Worm (Caenorhabditis elegans) whole organism, L3 larva: ENCODE results near the gene vit-6.

Source experiments
- R02D3.7 ChIP-seq: fragments of 150-350 bp; optimal IDR thresholded peaks from 2 replicates; lab custom pipeline; 2014; ENCODE audit warnings: missing biosample characterization, missing genetic modification characterization
- aly-2 ChIP-seq: fragments of 150-350 bp; optimal IDR thresholded peaks from 2 replicates; lab custom pipeline; 2014; ENCODE audit warnings: missing biosample characterization, missing genetic modification characterization
- ama-1 ChIP-seq: fragments of 150-350 bp; optimal IDR thresholded peaks from 2 replicates; lab custom pipeline; 2018
- ceh-16 ChIP-seq: sonication (generic microtip); optimal IDR thresholded peaks from 2 replicates; lab custom pipeline; 2017; ENCODE audit warnings: missing biosample characterization, missing genetic modification characterization
- egl-27 ChIP-seq: sonication (generic microtip); optimal IDR thresholded peaks from 4 replicates; lab custom pipeline; 2017; ENCODE audit warnings: missing biosample characterization, missing genetic modification reagents, missing genetic modification characterization
- egl-5 ChIP-seq: fragments of 150-350 bp; optimal IDR thresholded peaks from 2 replicates; lab custom pipeline; 2017; ENCODE audit warnings: missing biosample characterization, missing genetic modification reagents, missing genetic modification characterization, inconsistent platforms
- elt-1 ChIP-seq: fragments of 150-350 bp; optimal IDR thresholded peaks from 2 replicates; lab custom pipeline; 2014; ENCODE audit warnings: missing biosample characterization, missing genetic modification characterization
- elt-2 ChIP-seq: sonication (generic microtip); optimal IDR thresholded peaks from 2 replicates; lab custom pipeline; 2016; ENCODE audit warnings: missing genetic modification reagents, mild to moderate bottlenecking, missing genetic modification characterization, missing compliant biosample characterization
- elt-3 ChIP-seq, 3 experiments: fragments of 150-350 bp in 1 of 3; sonication (generic microtip) in 2 of 3; optimal IDR thresholded peaks; 2 replicates in 2 of 3; 4 replicates in 1 of 3; lab custom pipeline; 2014 to 2017; ENCODE audit warnings: missing biosample characterization in 3 of 3, missing genetic modification characterization in 3 of 3
- eor-1 ChIP-seq, 2 experiments: fragments of 150-350 bp; optimal IDR thresholded peaks; 2 replicates each; lab custom pipeline; 2014 to 2018; ENCODE audit warnings: missing biosample characterization in 2 of 2, missing genetic modification characterization in 2 of 2
- fkh-10 ChIP-seq: sonication (generic microtip); optimal IDR thresholded peaks from 2 replicates; lab custom pipeline; 2017; ENCODE audit warnings: missing biosample characterization, missing genetic modification reagents, missing genetic modification characterization
- fkh-2 ChIP-seq: fragments of 150-350 bp; optimal IDR thresholded peaks from 2 replicates; lab custom pipeline; 2014; ENCODE audit warnings: missing biosample characterization, missing genetic modification reagents, missing genetic modification characterization
- fos-1 ChIP-seq: fragments of 150-350 bp; optimal IDR thresholded peaks from 2 replicates; lab custom pipeline; 2014; ENCODE audit warnings: missing biosample characterization, missing genetic modification characterization
- jun-1 ChIP-seq: fragments of 150-350 bp; optimal IDR thresholded peaks from 2 replicates; lab custom pipeline; 2014; ENCODE audit warnings: missing biosample characterization, missing genetic modification reagents, missing genetic modification characterization
- lin-15B ChIP-seq: fragments of 150-350 bp; optimal IDR thresholded peaks from 2 replicates; lab custom pipeline; 2014; ENCODE audit warnings: missing biosample characterization, missing genetic modification characterization
- lin-39 ChIP-seq: fragments of 150-350 bp; optimal IDR thresholded peaks from 2 replicates; lab custom pipeline; 2018; ENCODE audit warnings: missing biosample characterization, missing genetic modification reagents, missing genetic modification characterization
- lsy-12 ChIP-seq: sonication (generic microtip); optimal IDR thresholded peaks from 2 replicates; lab custom pipeline; 2016; ENCODE audit warnings: mild to moderate bottlenecking, missing genetic modification characterization, missing compliant biosample characterization
- mdl-1 ChIP-seq: fragments of 150-350 bp; optimal IDR thresholded peaks from 2 replicates; lab custom pipeline; 2014; ENCODE audit warnings: missing biosample characterization, missing genetic modification characterization
- nfya-1 ChIP-seq: sonication (generic microtip); optimal IDR thresholded peaks from 2 replicates; lab custom pipeline; 2017; ENCODE audit warnings: missing genetic modification characterization, mild to moderate bottlenecking, missing compliant biosample characterization, antibody characterized with exemption, moderate library complexity; ENCODE audit not compliant: insufficient read depth
- nhr-11 ChIP-seq: fragments of 150-350 bp; optimal IDR thresholded peaks from 2 replicates; lab custom pipeline; 2014; ENCODE audit warnings: missing biosample characterization, missing genetic modification characterization
- nhr-12 ChIP-seq: fragments of 150-350 bp; optimal IDR thresholded peaks from 2 replicates; lab custom pipeline; 2014; ENCODE audit warnings: missing biosample characterization, missing genetic modification characterization
- nhr-23 ChIP-seq: fragments of 150-350 bp; optimal IDR thresholded peaks from 2 replicates; lab custom pipeline; 2014; ENCODE audit warnings: missing biosample characterization, missing genetic modification reagents, missing genetic modification characterization
- nhr-25 ChIP-seq: sonication (generic microtip); optimal IDR thresholded peaks from 2 replicates; lab custom pipeline; 2017; ENCODE audit warnings: missing biosample characterization, missing genetic modification characterization
- nhr-28 ChIP-seq: fragments of 150-350 bp; optimal IDR thresholded peaks from 2 replicates; lab custom pipeline; 2014; ENCODE audit warnings: missing biosample characterization, missing genetic modification characterization
- nhr-67 ChIP-seq: fragments of 150-350 bp; optimal IDR thresholded peaks from 2 replicates; lab custom pipeline; 2014; ENCODE audit warnings: missing biosample characterization, missing genetic modification characterization
- nhr-76 ChIP-seq: fragments of 150-350 bp; sonication (generic microtip); optimal IDR thresholded peaks from 5 replicates; lab custom pipeline; 2014; ENCODE audit warnings: missing biosample characterization, missing genetic modification characterization
- nhr-77 ChIP-seq: fragments of 150-350 bp; optimal IDR thresholded peaks from 2 replicates; lab custom pipeline; 2014; ENCODE audit warnings: missing biosample characterization, missing genetic modification characterization
- pha-4 ChIP-seq: fragments of 150-350 bp; optimal IDR thresholded peaks from 2 replicates; lab custom pipeline; 2014; ENCODE audit warnings: missing biosample characterization, missing genetic modification reagents, missing genetic modification characterization
- pqm-1 ChIP-seq: fragments of 150-350 bp; optimal IDR thresholded peaks from 2 replicates; lab custom pipeline; 2017; ENCODE audit warnings: missing biosample characterization, missing genetic modification characterization, inconsistent platforms
- sea-2 ChIP-seq: fragments of 150-350 bp; sonication (generic microtip); optimal IDR thresholded peaks from 4 replicates; lab custom pipeline; 2014; ENCODE audit warnings: missing biosample characterization, missing genetic modification reagents, missing genetic modification characterization
- tbx-2 ChIP-seq: sonication (generic microtip); optimal IDR thresholded peaks from 2 replicates; lab custom pipeline; 2016; ENCODE audit warnings: mild to moderate bottlenecking, missing genetic modification characterization, missing compliant biosample characterization
- unc-39 ChIP-seq: sonication (generic microtip); optimal IDR thresholded peaks from 4 replicates; lab custom pipeline; 2017; ENCODE audit warnings: missing biosample characterization, missing genetic modification characterization
- unc-62 ChIP-seq: fragments of 150-350 bp; sonication (generic microtip); optimal IDR thresholded peaks from 4 replicates; lab custom pipeline; 2014; ENCODE audit warnings: missing biosample characterization, missing genetic modification reagents, missing genetic modification characterization
- zag-1 ChIP-seq: fragments of 150-350 bp; optimal IDR thresholded peaks from 2 replicates; lab custom pipeline; 2014; ENCODE audit warnings: missing biosample characterization, missing genetic modification characterization
- ztf-4 ChIP-seq: fragments of 150-350 bp; optimal IDR thresholded peaks from 2 replicates; lab custom pipeline; 2014; ENCODE audit warnings: missing biosample characterization, missing genetic modification characterization

vit-6 gene

DNA sequence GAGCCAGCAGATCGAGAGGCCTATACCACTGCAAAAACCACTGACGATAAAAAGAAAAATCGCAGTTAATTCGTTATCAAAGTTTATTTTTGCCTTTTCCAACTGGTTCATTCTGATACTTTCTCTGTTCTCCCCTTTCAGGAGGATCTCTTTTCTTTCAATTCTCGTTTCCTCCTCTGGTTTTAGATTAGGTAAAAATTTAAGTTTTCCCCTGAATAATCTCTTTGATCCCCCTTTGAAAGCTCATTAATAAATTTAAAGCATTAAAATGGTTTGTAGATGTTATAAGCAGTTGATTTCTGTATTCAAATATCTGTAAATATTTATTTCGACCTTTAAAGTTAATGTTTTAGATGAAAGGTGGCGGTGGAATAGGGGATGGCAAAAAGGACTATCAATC, 30.3 kb downstream of the vit-6 start, which contains the start of gene K07H8.2:
K07H8.2 (plus strand) TSS at position 301 of the 400 bp plus-strand sequence.
- TF ChIP-seq ceh-16 (tag; lab: Kevin White, UChicago), result no peak

- TF ChIP-seq egl-27 (tag; lab: Kevin White, UChicago) (no peak), elt-3 (tag; optimal IDR thresholded peaks at IDR 0.05; lab: Kevin White, UChicago) (no peak), fos-1 (tag; lab: Kevin White, UChicago) (no peak), pqm-1 (tag; lab: Kevin White, UChicago) (no peak), unc-62 (GFP tag; lab: Kevin White, UChicago) (no peak), nhr-67 (tag; lab: Kevin White, UChicago) (no peak), nhr-25 (tag; lab: Kevin White, UChicago) (no peak), elt-1 (tag; lab: Kevin White, UChicago) (no peak), ama-1 (peak; percentile 18)
- TF ChIP-seq, all 47 proteins: peak for 1
These were observed 33.7 kb downstream of the vit-6 start, which contains the start of gene tbce-1 for ce11 chrIV:8294650-8295049. Gene tbce-1 (plus strand): TSS chrIV:8294690.

ce11 chrIV:8297192-8297591, 36.2 kb downstream of the vit-6 start, which contains the start of gene nprl-3:
Gene nprl-3 (plus strand): TSS chrIV:8297492.
- TF ChIP-seq lin-15B (tag; lab: Kevin White, UChicago) (no peak), fkh-2 (no peak), elt-3 (tag; optimal IDR thresholded peaks at IDR 0.05; lab: Kevin White, UChicago) (no peak), nhr-28 (tag; lab: Kevin White, UChicago) (no peak), nhr-25 (tag; lab: Kevin White, UChicago) (no peak), elt-2 (tag; lab: Kevin White, UChicago) (no peak), lsy-12 (tag; lab: Kevin White, UChicago) (no peak), nhr-77 (tag; lab: Kevin White, UChicago) (no peak), nhr-76 (tag; lab: Kevin White, UChicago) (no peak), ztf-4 (tag; lab: Kevin White, UChicago) (no peak), lin-39 (tag; lab: Kevin White, UChicago) (no peak), sea-2 (GFP tag; lab: Kevin White, UChicago) (no peak), tbx-2 (tag; lab: Kevin White, UChicago) (no peak), egl-27 (tag; lab: Kevin White, UChicago) (no peak), ama-1 (no peak), nhr-67 (tag; lab: Kevin White, UChicago) (no peak), egl-5 (tag; lab: Kevin White, UChicago) (no peak), nhr-12 (tag; lab: Kevin White, UChicago) (no peak)

DNA sequence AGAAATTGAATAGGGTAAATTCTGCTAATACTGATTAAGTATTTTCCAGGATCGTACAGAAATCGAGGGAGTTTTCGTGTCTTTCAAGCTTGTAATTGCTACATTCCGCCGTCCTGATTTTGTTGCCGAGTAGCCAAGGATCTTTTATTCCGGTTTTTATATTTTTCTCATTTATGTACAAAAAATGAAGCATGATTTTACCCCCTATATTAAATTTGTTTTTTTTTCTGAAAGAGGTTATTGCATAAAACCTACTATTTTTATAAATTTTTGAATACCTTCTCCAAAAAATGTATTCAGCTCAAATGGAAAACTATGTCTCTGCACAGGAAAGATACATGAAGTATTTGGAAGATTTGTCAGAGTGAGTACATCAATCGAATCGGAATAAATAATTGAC, 38.7 kb downstream of the vit-6 start, which contains the start of gene F35H10.6:
F35H10.6 (plus strand) TSS at position 301 of the 400 bp plus-strand sequence.
- no peak for TF ChIP-seq aly-2 (tag; lab: Kevin White, UChicago)
- TF ChIP-seq fos-1 (tag; lab: Kevin White, UChicago), result no peak
- TF ChIP-seq ama-1, result no peak
- TF ChIP-seq jun-1 (tag; lab: Kevin White, UChicago), result no peak
- TF ChIP-seq eor-1 (tag; optimal IDR thresholded peaks at IDR 0.05; lab: Kevin White, UChicago), result no peak
- no peak for TF ChIP-seq nfya-1
- TF ChIP-seq fkh-2, result no peak
- TF ChIP-seq unc-39 (tag; lab: Kevin White, UChicago), result no peak
- TF ChIP-seq elt-1 (tag; lab: Kevin White, UChicago), result no peak
- TF ChIP-seq R02D3.7 (tag; lab: Kevin White, UChicago), result no peak
- TF ChIP-seq ceh-16 (tag; lab: Kevin White, UChicago), result no peak
- no peak for TF ChIP-seq egl-27 (tag; lab: Kevin White, UChicago)
- TF ChIP-seq ztf-4 (tag; lab: Kevin White, UChicago), result no peak
- TF ChIP-seq lin-15B (tag; lab: Kevin White, UChicago), result no peak
- no peak for TF ChIP-seq nhr-23 (tag; lab: Kevin White, UChicago)
- no peak for TF ChIP-seq fkh-10 (GFP tag; lab: Kevin White, UChicago)
- TF ChIP-seq mdl-1 (tag; lab: Kevin White, UChicago), result no peak
- no peak for TF ChIP-seq sea-2 (GFP tag; lab: Kevin White, UChicago)
- no peak for TF ChIP-seq nhr-28 (tag; lab: Kevin White, UChicago)

DNA sequence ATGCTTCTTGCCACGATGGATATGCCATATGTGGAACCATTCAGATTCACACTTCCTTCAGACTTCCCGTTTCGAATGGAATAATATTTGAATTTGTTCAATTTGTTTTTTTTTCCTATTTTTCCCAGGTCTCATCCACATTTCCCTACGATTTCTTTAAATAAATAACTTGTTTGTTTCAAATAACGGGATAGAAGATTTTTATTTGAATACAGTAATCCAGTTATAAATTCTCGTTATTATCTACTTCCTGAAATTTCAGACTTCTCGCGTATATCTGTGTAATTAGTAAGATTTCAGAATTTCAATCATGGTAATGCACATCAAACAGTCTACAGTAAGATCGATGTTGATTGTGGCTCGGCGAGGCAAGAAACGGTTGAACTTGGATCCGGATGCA, 39.5 kb downstream of the vit-6 start, which contains the start of gene F35H10.5:
F35H10.5 (plus strand) TSS at position 301 of the 400 bp plus-strand sequence.
- TF ChIP-seq zag-1 (tag; lab: Kevin White, UChicago) (no peak), ztf-4 (tag; lab: Kevin White, UChicago) (no peak), unc-62 (GFP tag; lab: Kevin White, UChicago) (no peak), jun-1 (tag; lab: Kevin White, UChicago) (no peak), nhr-11 (no peak), pha-4 (tag; lab: Kevin White, UChicago) (no peak), nfya-1 (no peak), nhr-12 (tag; lab: Kevin White, UChicago) (no peak), eor-1 (tag; optimal IDR thresholded peaks at IDR 0.05; lab: Kevin White, UChicago) (no peak)
